Fruit fly (Drosophila melanogaster) whole organism, prepupa: ENCODE data around the gene CG5853.

Source experiments
- Blimp-1 ChIP-seq: fragments of 200-800 bp; sonication (Bioruptor generic); optimal IDR thresholded peaks from 3 replicates; lab custom pipeline; 2017; ENCODE audit warnings: missing biosample characterization, missing genetic modification characterization, mild to moderate bottlenecking, moderate library complexity, missing genetic modification reagents
- CG16779 ChIP-seq: fragments of 200-800 bp; sonication (Bioruptor generic); optimal IDR thresholded peaks from 3 replicates; lab custom pipeline; 2017; ENCODE audit warnings: missing biosample characterization, mild to moderate bottlenecking, missing genetic modification characterization
- CG3032 ChIP-seq: fragments of 200-800 bp; optimal IDR thresholded peaks from 2 replicates; lab custom pipeline; 2019; ENCODE audit warnings: missing biosample characterization, mild to moderate bottlenecking, missing genetic modification characterization, moderate library complexity
- CG34406 ChIP-seq: fragments of 200-800 bp; sonication (Bioruptor generic); optimal IDR thresholded peaks from 3 replicates; lab custom pipeline; 2016; ENCODE audit warnings: missing biosample characterization, missing genetic modification characterization
- CG3919 ChIP-seq: fragments of 200-800 bp; sonication (Bioruptor generic); optimal IDR thresholded peaks from 3 replicates; lab custom pipeline; 2016; ENCODE audit warnings: missing biosample characterization, missing genetic modification characterization
- CG4318 ChIP-seq: fragments of 200-800 bp; sonication (Bioruptor generic); optimal IDR thresholded peaks from 3 replicates; lab custom pipeline; 2017; ENCODE audit warnings: missing biosample characterization, mild to moderate bottlenecking, missing genetic modification characterization
- CG6163 ChIP-seq: fragments of 200-800 bp; sonication (Bioruptor generic); IDR thresholded peaks from 3 replicates; pipeline ENCODE4 v1.3.6; 2022; ENCODE audit warnings: missing biosample characterization, missing genetic modification characterization
- CG6276 ChIP-seq: fragments of 200-800 bp; sonication (Bioruptor generic); optimal IDR thresholded peaks from 2 replicates; lab custom pipeline; 2017; ENCODE audit warnings: missing biosample characterization, mild to moderate bottlenecking, missing genetic modification characterization
- CG6792 ChIP-seq: fragments of 200-800 bp; sonication (Bioruptor generic); optimal IDR thresholded peaks from 3 replicates; lab custom pipeline; 2016; ENCODE audit warnings: missing biosample characterization, missing genetic modification characterization
- CG6808 ChIP-seq: fragments of 200-800 bp; sonication (Bioruptor generic); optimal IDR thresholded peaks from 3 replicates; lab custom pipeline; 2017; ENCODE audit warnings: missing biosample characterization, missing genetic modification characterization, mild to moderate bottlenecking, moderate library complexity, missing genetic modification reagents
- CG6854 ChIP-seq: fragments of 200-800 bp; sonication (Bioruptor generic); optimal IDR thresholded peaks from 2 replicates; lab custom pipeline; 2017; ENCODE audit warnings: missing biosample characterization, mild to moderate bottlenecking, missing genetic modification characterization
- CG7368 ChIP-seq: fragments of 200-800 bp; sonication (Bioruptor generic); optimal IDR thresholded peaks from 3 replicates; lab custom pipeline; 2016; ENCODE audit warnings: missing biosample characterization, missing genetic modification characterization
- CG8119 ChIP-seq: fragments of 200-800 bp; sonication (Bioruptor generic); IDR thresholded peaks from 3 replicates; pipeline ENCODE4 v1.3.6; 2022; ENCODE audit warnings: missing biosample characterization, missing genetic modification characterization
- CG8632 ChIP-seq: fragments of 200-800 bp; sonication (Bioruptor generic); optimal IDR thresholded peaks from 3 replicates; lab custom pipeline; 2016; ENCODE audit warnings: missing biosample characterization, missing genetic modification characterization
- CG9139 ChIP-seq: fragments of 200-800 bp; sonication (Bioruptor generic); optimal IDR thresholded peaks from 3 replicates; lab custom pipeline; 2017; ENCODE audit warnings: missing biosample characterization, mild to moderate bottlenecking, missing genetic modification characterization
- Eip75B ChIP-seq: fragments of 200-800 bp; sonication (Bioruptor generic); optimal IDR thresholded peaks from 3 replicates; lab custom pipeline; 2016; ENCODE audit warnings: missing biosample characterization, missing genetic modification characterization
- Eip78C ChIP-seq: fragments of 200-800 bp; sonication (Bioruptor generic); peaks from one replicate; lab custom pipeline; 2016; ENCODE audit warnings: missing biosample characterization, missing genetic modification characterization
- Eip93F ChIP-seq: fragments of 200-800 bp; sonication (Bioruptor generic); optimal IDR thresholded peaks from 2 replicates; lab custom pipeline; 2016; ENCODE audit warnings: missing biosample characterization, mild to moderate bottlenecking, missing genetic modification characterization
- Ets21C ChIP-seq: fragments of 200-800 bp; sonication (Bioruptor generic); optimal IDR thresholded peaks from 3 replicates; lab custom pipeline; 2016; ENCODE audit warnings: missing biosample characterization, missing genetic modification characterization
- Gug ChIP-seq: fragments of 200-800 bp; sonication (Bioruptor generic); IDR thresholded peaks from 2 replicates; pipeline ENCODE4 v1.3.6; 2022; ENCODE audit warnings: missing biosample characterization, missing genetic modification characterization
- Hr39 ChIP-seq: fragments of 200-800 bp; sonication (Bioruptor generic); optimal IDR thresholded peaks from 2 replicates; lab custom pipeline; 2016; ENCODE audit warnings: missing biosample characterization, missing genetic modification characterization
- Hr4 ChIP-seq: fragments of 200-800 bp; sonication (Bioruptor generic); optimal IDR thresholded peaks from 3 replicates; lab custom pipeline; 2016; ENCODE audit warnings: missing biosample characterization, missing genetic modification characterization
- Lpt ChIP-seq: fragments of 200-800 bp; sonication (Bioruptor generic); optimal IDR thresholded peaks from 3 replicates; lab custom pipeline; 2016; ENCODE audit warnings: missing biosample characterization, missing genetic modification characterization
- Met ChIP-seq: fragments of 200-800 bp; sonication (Bioruptor generic); optimal IDR thresholded peaks from 3 replicates; lab custom pipeline; 2016; ENCODE audit warnings: missing biosample characterization, missing genetic modification characterization
- OdsH ChIP-seq: fragments of 200-800 bp; sonication (Bioruptor generic); optimal IDR thresholded peaks from 3 replicates; lab custom pipeline; 2016; ENCODE audit warnings: missing biosample characterization, missing genetic modification characterization
- Smox ChIP-seq: fragments of 200-800 bp; sonication (Bioruptor generic); optimal IDR thresholded peaks from 3 replicates; lab custom pipeline; 2016; ENCODE audit warnings: missing biosample characterization, missing genetic modification characterization
- Sox14 ChIP-seq: fragments of 200-800 bp; sonication (Bioruptor generic); optimal IDR thresholded peaks from 3 replicates; lab custom pipeline; 2016; ENCODE audit warnings: missing biosample characterization, missing genetic modification characterization
- Sox15 ChIP-seq: fragments of 200-800 bp; sonication (Bioruptor generic); optimal IDR thresholded peaks from 3 replicates; lab custom pipeline; 2016; ENCODE audit warnings: missing biosample characterization, missing genetic modification characterization
- achi ChIP-seq: fragments of 200-800 bp; sonication (Bioruptor generic); optimal IDR thresholded peaks from 3 replicates; lab custom pipeline; 2016; ENCODE audit warnings: missing biosample characterization, missing genetic modification characterization
- dac ChIP-seq: fragments of 200-800 bp; sonication (Bioruptor generic); optimal IDR thresholded peaks from 2 replicates; lab custom pipeline; 2017; ENCODE audit warnings: missing biosample characterization, mild to moderate bottlenecking, missing genetic modification characterization
- eg ChIP-seq: fragments of 200-800 bp; sonication (Bioruptor generic); IDR thresholded peaks from 3 replicates; pipeline ENCODE4 v1.3.6; 2022; ENCODE audit warnings: missing biosample characterization, missing genetic modification characterization
- fd59A ChIP-seq: fragments of 200-800 bp; sonication (Bioruptor generic); optimal IDR thresholded peaks from 2 replicates; lab custom pipeline; 2017; ENCODE audit warnings: missing biosample characterization, mild to moderate bottlenecking, missing genetic modification characterization, missing genetic modification reagents
- net ChIP-seq: fragments of 200-800 bp; sonication (Bioruptor generic); optimal IDR thresholded peaks from 3 replicates; lab custom pipeline; 2016; ENCODE audit warnings: missing biosample characterization, missing genetic modification characterization
- spab ChIP-seq: fragments of 200-800 bp; sonication (Bioruptor generic); optimal IDR thresholded peaks from 2 replicates; lab custom pipeline; 2017; ENCODE audit warnings: missing biosample characterization, mild to moderate bottlenecking, missing genetic modification characterization, missing genetic modification reagents
- ss ChIP-seq, 2 experiments: fragments of 200-800 bp; sonication (Bioruptor generic); optimal IDR thresholded peaks; 2 replicates in 1 of 2; 3 replicates in 1 of 2; lab custom pipeline; 2017 to 2018; ENCODE audit warnings: mild to moderate bottlenecking in 2 of 2, missing biosample characterization in 2 of 2, missing genetic modification characterization in 2 of 2, moderate library complexity in 1 of 2
- svp ChIP-seq: fragments of 200-800 bp; sonication (Bioruptor generic); peaks from one replicate; lab custom pipeline; 2016; ENCODE audit warnings: missing biosample characterization, missing genetic modification characterization
- vri ChIP-seq: fragments of 200-800 bp; sonication (Bioruptor generic); optimal IDR thresholded peaks from 3 replicates; lab custom pipeline; 2016; ENCODE audit warnings: missing biosample characterization, mild to moderate bottlenecking, missing genetic modification characterization

Gene CG5853

dm6 chr2L:9954119-9954518 is 6.7 kb upstream of the CG5853 start, which contains the start of the genes CG13126 and CG4709 (continued):
- TF ChIP-seq Met (GFP tag; lab: Kevin White, UChicago): peak; percentile 83
- peak; percentile 78 for TF ChIP-seq Eip75B (GFP tag; lab: Kevin White, UChicago)
- peak; percentile 65 for TF ChIP-seq dac (GFP tag; lab: Kevin White, UChicago)
- peak; percentile 86 for TF ChIP-seq CG6792
- TF ChIP-seq vri (GFP tag; lab: Kevin White, UChicago): peak; percentile 87
- TF ChIP-seq Eip93F (GFP tag; lab: Kevin White, UChicago): peak; percentile 65
- TF ChIP-seq Ets21C (GFP tag; lab: Kevin White, UChicago): peak; percentile 64
- peak; percentile 90 for TF ChIP-seq achi (GFP tag; lab: Kevin White, UChicago)
- peak; percentile 85 for TF ChIP-seq spab (GFP tag; lab: Kevin White, UChicago)
- TF ChIP-seq CG8632 (GFP tag; lab: Kevin White, UChicago): peak; percentile 85
- TF ChIP-seq Eip78C: peak; percentile 96
- peak; percentile 87 for TF ChIP-seq CG6808 (GFP tag; lab: Kevin White, UChicago)
- peak; percentile 59 for TF ChIP-seq fd59A (GFP tag; lab: Kevin White, UChicago)
- TF ChIP-seq OdsH: peak; percentile 89
- peak; percentile 64 for TF ChIP-seq Hr39 (GFP tag; lab: Kevin White, UChicago)
- peak; percentile 94 for TF ChIP-seq CG8119 (GFP tag; lab: Robert Waterston, UW)
- TF ChIP-seq Smox: peak; percentile 86
- TF ChIP-seq ss (GFP tag; optimal IDR thresholded peaks at IDR 0.05; lab: Kevin White, UChicago): peak; percentile 86 to 89
- peak; percentile 59 for TF ChIP-seq Sox15
- peak; percentile 92 for TF ChIP-seq svp (GFP tag; lab: Kevin White, UChicago)
- no peak for TF ChIP-seq CG4318 (GFP tag; lab: Kevin White, UChicago)
- peak; percentile 94 for TF ChIP-seq eg (GFP tag; lab: Robert Waterston, UW)
- TF ChIP-seq CG3032 (tag; lab: Kevin White, UChicago): peak; percentile 96

dm6 chr2L:9949178-9950062 is 2.0 kb upstream of the CG5853 start:
- TF ChIP-seq CG6854 (peak; percentile 10), Eip78C (peak; percentile 34), fd59A (GFP tag; lab: Kevin White, UChicago) (no peak), CG9139 (GFP tag; lab: Kevin White, UChicago) (peak; percentile 36), eg (GFP tag; lab: Robert Waterston, UW) (peak; percentile 31; the same call in 1 of the 3 replicates), svp (GFP tag; lab: Kevin White, UChicago) (peak; percentile 60), Sox14 (GFP tag; lab: Kevin White, UChicago) (peak; percentile 3), CG6808 (GFP tag; lab: Kevin White, UChicago) (peak; percentile 16), Lpt (no peak), CG8119 (GFP tag; lab: Robert Waterston, UW) (peak; percentile 39; the same call in 1 of the 3 replicates), CG16779 (tag; lab: Kevin White, UChicago) (peak; percentile 60), ss (GFP tag; optimal IDR thresholded peaks at IDR 0.05; lab: Kevin White, UChicago) (peak; percentile 46 to 49), vri (GFP tag; lab: Kevin White, UChicago) (peak; percentile 79), CG3032 (tag; lab: Kevin White, UChicago) (no peak), CG3919 (peak; percentile 4), net (GFP tag; lab: Kevin White, UChicago) (peak; percentile 29), CG4318 (GFP tag; lab: Kevin White, UChicago) (no peak), CG6276 (GFP tag; lab: Kevin White, UChicago) (peak; percentile 75), Hr4 (no peak), Sox15 (no peak)

- no peak for TF ChIP-seq Sox14 (GFP tag; lab: Kevin White, UChicago)
- no peak for TF ChIP-seq CG34406 (GFP tag; lab: Kevin White, UChicago)
- no peak for TF ChIP-seq Ets21C (GFP tag; lab: Kevin White, UChicago)
- no peak for TF ChIP-seq fd59A (GFP tag; lab: Kevin White, UChicago)
- TF ChIP-seq Blimp-1 (GFP tag; lab: Kevin White, UChicago): no peak
- TF ChIP-seq Lpt: no peak
- no peak for TF ChIP-seq net (GFP tag; lab: Kevin White, UChicago)
- no peak for TF ChIP-seq CG7368 (GFP tag; lab: Kevin White, UChicago)
- no peak for TF ChIP-seq achi (GFP tag; lab: Kevin White, UChicago)
- TF ChIP-seq spab (GFP tag; lab: Kevin White, UChicago): no peak
- TF ChIP-seq vri (GFP tag; lab: Kevin White, UChicago): no peak
- TF ChIP-seq CG6276 (GFP tag; lab: Kevin White, UChicago): no peak
- no peak for TF ChIP-seq CG6163 (GFP tag; lab: Robert Waterston, UW)
- TF ChIP-seq CG6808 (GFP tag; lab: Kevin White, UChicago): peak; percentile 0
- no peak for TF ChIP-seq Gug (GFP tag; lab: Robert Waterston, UW)
- peak; percentile 89 for TF ChIP-seq svp (GFP tag; lab: Kevin White, UChicago)
Measured at dm6 chr2L:9948520-9948858, 1.0 kb upstream of the CG5853 start.
